Worm (Caenorhabditis elegans) whole organism, young adult: ENCODE results near the gene F31E3.12.

Experiments used
- C17E4.6 ChIP-seq: fragments of 200-800 bp; sonication (Bioruptor generic); IDR thresholded peaks from 2 replicates; pipeline ENCODE4 v1.3.6; 2022; ENCODE audit warnings: missing genetic modification reagents, missing genetic modification characterization, missing compliant biosample characterization
- egrh-3 ChIP-seq: fragments of 200-800 bp; sonication (Bioruptor generic); IDR thresholded peaks from 2 replicates; pipeline ENCODE4 v1.3.6; 2022; ENCODE audit warnings: missing genetic modification reagents, missing genetic modification characterization, missing compliant biosample characterization
- him-1 ChIP-seq: sonication (generic microtip); optimal IDR thresholded peaks from 2 replicates; lab custom pipeline; 2016; ENCODE audit warnings: missing genotype, missing genetic modification reagents, missing genetic modification characterization, missing compliant biosample characterization
- hlh-26 ChIP-seq: fragments of 200-800 bp; sonication (Bioruptor generic); conservative IDR thresholded peaks from 2 replicates; pipeline ENCODE4 v1.3.6; 2022; ENCODE audit warnings: missing genetic modification reagents, missing genetic modification characterization, missing compliant biosample characterization
- mes-4 ChIP-seq: sonication (generic microtip); optimal IDR thresholded peaks from 2 replicates; lab custom pipeline; 2016; ENCODE audit warnings: missing genotype, missing genetic modification characterization, missing compliant biosample characterization
- pha-4 ChIP-seq: fragments of 150-350 bp; sonication (generic microtip); optimal IDR thresholded peaks from 2 replicates; lab custom pipeline; 2014; ENCODE audit warnings: missing biosample characterization, missing genetic modification reagents, missing genetic modification characterization
- somi-1 ChIP-seq: fragments of 200-800 bp; sonication (Bioruptor generic); optimal IDR thresholded peaks from 2 replicates; lab custom pipeline; 2018; ENCODE audit warnings: mild to moderate bottlenecking, missing genetic modification characterization, missing compliant biosample characterization
- unc-62 ChIP-seq: fragments of 150-350 bp; optimal IDR thresholded peaks from 2 replicates; lab custom pipeline; 2014; ENCODE audit warnings: missing biosample characterization, missing genetic modification reagents, missing genetic modification characterization

DNA sequence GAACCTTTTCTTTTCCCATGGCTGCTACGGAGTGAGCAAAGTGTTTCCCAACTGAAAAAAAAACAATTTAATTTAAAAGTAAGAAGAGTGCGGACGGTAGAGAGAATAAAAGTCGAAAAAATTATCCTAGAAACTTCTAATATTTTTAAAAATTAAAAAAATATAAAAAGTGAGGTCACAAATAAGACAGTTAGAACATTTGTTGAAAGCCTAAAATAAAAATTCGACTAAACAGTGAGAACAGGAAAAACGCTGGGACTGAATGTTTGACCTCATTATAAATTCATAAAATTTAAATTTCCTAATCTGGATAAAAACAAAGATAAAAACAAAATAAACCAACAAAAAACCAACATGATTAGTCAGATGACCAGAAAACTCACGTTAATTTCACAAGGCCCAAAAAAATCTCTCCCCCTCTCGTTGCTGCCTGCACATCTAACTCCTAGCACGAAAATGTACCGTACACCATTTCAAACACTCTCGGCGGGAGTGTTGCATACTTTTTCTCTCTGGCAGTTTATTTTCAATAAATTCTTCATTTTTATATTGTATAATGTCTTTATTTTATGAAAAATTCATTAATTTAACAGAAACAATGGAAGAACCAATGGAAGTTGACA lies 2.6 kb downstream of the F31E3.12 start, which contains the start of the genes eef-1A.1 and rfc-4:
- TF ChIP-seq mes-4 (tag; lab: Kevin White, UChicago) (no peak), unc-62 (GFP tag; lab: Kevin White, UChicago) (no peak), somi-1 (peak; percentile 72), egrh-3 (GFP tag; lab: Robert Waterston, UW) (peak; percentile 83), him-1 (tag; lab: Kevin White, UChicago) (peak; percentile 60), pha-4 (tag; lab: Kevin White, UChicago) (peak; percentile 93), hlh-26 (GFP tag; lab: Robert Waterston, UW) (no peak), C17E4.6 (GFP tag; lab: Robert Waterston, UW) (0 out of 2 replicates have a peak, but pooled peaks have one; percentile 25)
